Worm (Caenorhabditis elegans): ENCODE results near the gene glb-32.

DNA sequence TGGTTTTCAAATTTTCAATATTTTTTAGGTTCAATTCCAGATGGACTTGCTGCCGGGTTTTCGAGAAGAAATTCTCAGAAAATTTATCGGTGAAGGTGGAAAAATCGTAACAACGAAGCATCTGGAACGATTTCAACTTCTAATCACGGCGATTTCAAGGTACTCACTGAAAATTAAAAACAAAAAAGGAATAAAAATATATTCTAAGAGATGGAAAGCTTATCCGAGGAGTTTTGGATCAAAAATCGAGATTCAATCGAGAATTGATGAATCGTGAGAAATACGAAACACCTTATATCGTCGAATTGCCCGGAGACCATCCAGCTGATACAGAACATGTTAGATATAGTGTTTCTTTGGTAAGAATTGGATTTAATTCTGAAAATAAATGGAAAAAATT lies 37.1 kb downstream of the glb-32 start, which contains the start of gene K11D12.12:
- no peak for TF ChIP-seq ztf-11 (tag; optimal IDR thresholded peaks at IDR 0.05)
- no peak for TF ChIP-seq unc-62 (GFP tag; optimal IDR thresholded peaks at IDR 0.05 in 1 of 2)
- no peak for TF ChIP-seq unc-62 (tag; optimal IDR thresholded peaks at IDR 0.05)
- no peak for TF ChIP-seq zag-1 (tag; optimal IDR thresholded peaks at IDR 0.05)
